Fruit fly (Drosophila melanogaster) S2 (cell line): ENCODE data around the gene CG42759.

Experiments
- CG8478 ChIP-seq: fragments of >200 bp; optimal IDR thresholded peaks from 2 replicates; lab custom pipeline; 2018
- CTCF ChIP-seq, 2 experiments: fragments of >200 bp; optimal IDR thresholded peaks; 2 replicates each; lab custom pipeline; 2018

Gene CG42759

DNA sequence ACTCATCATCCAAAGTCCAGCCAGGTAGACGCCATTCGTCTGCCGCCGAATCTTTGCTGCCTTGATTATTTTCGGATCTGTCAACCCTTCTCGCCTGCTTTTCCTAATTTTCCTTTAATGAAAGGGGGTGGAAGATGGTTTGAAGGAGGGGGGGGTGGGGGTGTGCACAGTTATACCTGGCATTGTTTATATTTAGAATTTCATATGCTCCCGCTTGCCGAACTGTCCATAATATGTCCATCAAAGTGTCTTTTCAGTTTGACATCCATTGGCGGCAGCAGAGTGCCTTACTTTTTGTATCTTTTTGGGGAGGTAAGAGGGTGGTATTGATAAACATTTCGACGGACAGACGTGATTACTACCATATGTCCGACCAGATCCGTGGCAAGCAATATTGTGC is 5.1 kb upstream of the CG42759 start:
- TF ChIP-seq CG8478 (no peak), CTCF (optimal IDR thresholded peaks at IDR 0.05; lab: Kevin White, UChicago) (no peak)

DNA sequence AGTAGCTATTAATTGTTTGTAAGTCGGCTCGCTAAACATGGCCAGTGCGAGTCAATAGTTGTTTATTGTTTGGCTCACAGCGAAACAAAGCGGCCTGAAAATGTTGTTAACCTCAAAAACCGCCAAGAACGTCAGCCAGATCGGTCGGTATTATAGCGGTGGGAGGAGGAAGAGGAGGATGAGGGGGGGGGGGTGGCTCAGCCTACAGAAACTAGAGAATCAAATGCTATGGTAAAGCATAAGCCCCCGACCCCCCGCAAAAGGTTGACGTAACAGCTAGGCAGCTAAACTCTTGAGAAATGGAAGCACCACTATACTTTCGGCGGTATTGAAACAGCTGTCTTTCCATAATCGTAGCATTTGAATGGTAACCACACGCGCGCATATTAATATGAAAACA is 4.0 kb upstream of the CG42759 start:
- TF ChIP-seq CG8478 (no peak), CTCF (optimal IDR thresholded peaks at IDR 0.05; lab: Kevin White, UChicago) (no peak)

DNA sequence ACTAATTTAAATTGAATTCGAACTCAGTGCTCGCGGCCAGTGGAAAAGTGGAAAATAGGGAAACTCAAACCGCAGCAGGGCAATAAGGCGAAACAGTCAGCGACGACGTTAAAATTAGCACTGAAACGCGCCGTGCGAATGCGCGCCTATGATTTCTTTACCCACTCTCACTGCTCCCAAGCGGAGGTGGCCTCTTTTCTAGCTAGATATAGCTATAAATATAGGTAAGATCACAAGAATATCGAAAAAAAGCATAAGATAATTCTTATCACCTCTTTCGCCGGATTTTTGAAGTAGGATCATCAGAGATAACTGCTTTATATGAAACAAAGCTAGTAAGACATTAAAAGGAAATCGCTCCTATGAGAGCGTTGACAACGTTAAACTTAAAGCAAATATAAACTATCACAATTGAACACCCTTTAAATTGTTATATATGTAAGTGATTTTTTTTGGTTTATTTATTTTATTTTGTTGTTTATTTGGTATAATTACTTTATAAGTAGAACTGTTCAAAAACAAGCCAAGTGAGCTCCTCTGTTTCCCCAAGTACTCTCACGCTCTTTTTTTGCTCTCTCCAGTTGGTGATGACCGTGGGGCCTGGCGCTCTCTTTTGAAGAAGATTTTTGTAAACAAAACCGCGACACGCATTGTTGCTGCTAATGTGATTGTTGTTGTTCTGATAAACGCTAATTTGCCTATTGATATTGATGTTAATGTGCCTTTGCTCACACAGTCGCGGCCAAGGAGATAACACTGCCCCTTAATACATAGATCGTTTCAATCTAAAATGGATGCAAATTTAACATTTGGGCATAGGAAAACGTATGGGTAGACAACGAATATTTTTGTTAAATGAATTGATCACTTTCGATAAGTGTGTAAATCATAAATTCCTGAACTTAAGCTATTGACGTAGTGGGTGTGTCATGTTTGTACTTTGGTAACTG is 2.9 kb upstream of the CG42759 start, which contains the start of gene tws:
Gene tws, minus strand, starts transcription at position 124 of the 950 bp plus-strand sequence.
- TF ChIP-seq CG8478, result no peak
- TF ChIP-seq CTCF (optimal IDR thresholded peaks at IDR 0.05; lab: Kevin White, UChicago), result no peak

DNA sequence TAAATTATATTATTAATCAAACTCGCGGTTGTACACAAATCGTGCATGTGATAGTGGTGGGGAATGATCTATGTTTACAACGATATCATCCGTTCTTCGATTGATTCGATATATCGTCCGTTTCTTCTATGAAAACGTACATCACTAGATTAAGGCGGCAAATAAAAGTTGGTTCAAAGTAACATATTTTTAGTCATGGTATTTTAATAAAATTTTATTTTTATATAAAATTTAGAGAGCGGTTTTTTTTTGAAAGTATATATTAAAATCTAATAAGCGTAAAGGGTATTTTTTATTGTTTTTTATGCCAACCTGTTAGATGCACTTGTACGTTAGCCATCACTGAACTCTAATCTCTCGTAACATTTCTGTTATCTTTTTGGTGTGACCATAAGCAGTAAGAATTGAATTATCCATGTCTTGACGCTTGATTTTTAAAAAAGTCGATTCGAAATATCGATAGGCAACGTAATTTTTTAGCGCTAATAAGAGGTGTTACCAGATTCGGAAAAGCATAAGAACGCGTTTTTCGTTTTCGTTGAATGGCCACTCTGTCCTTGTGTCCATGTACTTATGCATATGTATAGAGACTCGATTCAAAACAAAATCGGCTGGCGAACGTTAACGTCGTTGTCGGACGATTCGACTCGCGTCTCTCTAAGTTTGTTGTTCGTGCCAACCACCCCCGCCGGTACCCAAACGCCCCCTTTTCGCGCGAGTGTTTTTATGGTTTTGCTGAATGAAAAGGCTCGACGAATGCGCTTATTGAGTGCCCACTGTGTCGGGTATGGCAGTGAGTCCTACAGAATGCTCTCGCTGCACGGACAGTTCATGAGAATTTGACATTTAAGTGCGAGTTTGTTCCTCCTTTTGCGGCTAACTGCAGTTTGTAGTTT is 1.5 kb downstream of the CG42759 start, which contains the start of the genes TAF1B and Invadolysin:
Gene TAF1B, minus strand, starts transcription at position 82 of the 896 bp plus-strand sequence.
Gene Invadolysin, plus strand, starts transcription at position 566 of the 896 bp plus-strand sequence.
- TF ChIP-seq CG8478 (no peak), CTCF (optimal IDR thresholded peaks at IDR 0.05; lab: Kevin White, UChicago) (peak; percentile 25 to 39)

DNA sequence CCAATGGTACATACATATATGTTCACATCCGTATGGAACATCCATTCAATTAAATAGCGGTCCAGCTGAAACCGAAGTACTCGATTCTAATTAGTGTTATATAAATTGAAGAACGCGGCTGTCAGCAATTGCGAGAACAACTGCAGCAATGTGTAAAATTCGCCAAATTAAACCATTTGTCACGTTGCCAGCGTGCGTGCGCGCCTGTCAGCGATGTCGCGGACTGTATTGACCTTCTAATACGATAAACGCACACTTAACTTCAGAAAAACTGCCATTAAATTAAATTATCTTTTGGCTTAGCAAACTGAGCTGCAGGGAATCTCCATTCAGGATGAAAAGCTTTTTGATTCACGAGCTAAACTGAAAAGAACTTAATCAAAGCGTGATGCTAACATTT is 4.3 kb downstream of the CG42759 start:
- no peak for TF ChIP-seq CG8478
- no peak for TF ChIP-seq CTCF (optimal IDR thresholded peaks at IDR 0.05; lab: Kevin White, UChicago)

DNA sequence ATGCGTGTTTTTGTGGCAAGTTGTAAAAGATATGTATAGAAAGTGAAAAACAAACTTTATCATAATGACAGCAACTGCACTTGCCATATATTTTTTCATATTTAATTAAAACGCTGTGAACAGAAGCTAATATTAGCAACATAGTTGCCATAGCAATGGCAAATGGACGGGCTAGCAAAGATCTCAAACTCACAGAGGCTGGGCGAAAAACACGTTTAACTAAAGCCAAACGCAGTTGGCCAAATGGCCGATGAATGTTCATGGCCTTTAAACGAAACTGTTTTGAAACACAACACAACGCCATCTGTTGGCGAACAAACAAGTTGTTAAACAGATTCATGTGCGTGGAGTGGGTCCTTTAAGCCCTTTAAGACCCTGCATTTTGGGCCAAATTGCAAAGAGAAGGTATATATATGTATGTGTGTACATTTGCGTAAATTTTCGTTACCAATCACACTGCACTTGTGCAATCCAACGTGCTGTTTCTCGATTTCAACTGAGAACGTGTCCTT is 5.6 kb downstream of the CG42759 start:
- TF ChIP-seq CTCF (optimal IDR thresholded peaks at IDR 0.05; lab: Kevin White, UChicago) (peak; percentile 83 to 86), CG8478 (no peak)

DNA sequence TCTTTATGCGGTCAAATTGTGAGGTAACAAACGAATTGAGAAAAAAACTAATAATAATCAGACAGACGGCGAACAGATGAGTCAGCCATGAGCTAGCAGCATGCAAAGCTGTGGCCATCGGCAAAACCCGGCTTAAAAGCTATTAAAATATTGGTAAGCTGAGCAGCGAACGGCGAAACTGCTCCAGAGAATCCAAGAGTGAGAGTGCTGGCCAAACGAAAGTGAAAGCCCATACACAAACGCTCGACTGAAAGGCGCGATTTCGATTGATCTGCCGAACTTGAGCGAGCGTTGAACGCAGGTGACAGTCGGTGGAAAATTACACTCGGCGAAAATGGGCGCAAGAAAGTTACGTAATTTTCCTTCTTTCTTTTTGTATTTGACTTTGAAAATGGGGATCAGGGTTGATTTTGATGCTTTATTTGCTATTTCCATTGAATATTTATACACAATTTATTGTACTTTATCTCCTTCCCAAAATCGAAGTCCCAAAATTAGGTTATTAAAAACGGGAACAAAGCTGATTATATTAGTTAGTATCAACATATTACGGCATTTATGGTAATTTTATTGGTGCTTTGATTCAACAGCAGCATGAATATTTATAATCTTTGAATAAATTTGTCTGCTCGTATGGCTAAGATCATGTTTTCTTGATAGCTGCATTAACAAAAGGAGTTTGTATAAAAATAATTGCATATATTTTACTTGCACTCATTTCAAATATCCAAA is 7.0 kb downstream of the CG42759 start:
- no peak for TF ChIP-seq CTCF (optimal IDR thresholded peaks at IDR 0.05; lab: Kevin White, UChicago)

DNA sequence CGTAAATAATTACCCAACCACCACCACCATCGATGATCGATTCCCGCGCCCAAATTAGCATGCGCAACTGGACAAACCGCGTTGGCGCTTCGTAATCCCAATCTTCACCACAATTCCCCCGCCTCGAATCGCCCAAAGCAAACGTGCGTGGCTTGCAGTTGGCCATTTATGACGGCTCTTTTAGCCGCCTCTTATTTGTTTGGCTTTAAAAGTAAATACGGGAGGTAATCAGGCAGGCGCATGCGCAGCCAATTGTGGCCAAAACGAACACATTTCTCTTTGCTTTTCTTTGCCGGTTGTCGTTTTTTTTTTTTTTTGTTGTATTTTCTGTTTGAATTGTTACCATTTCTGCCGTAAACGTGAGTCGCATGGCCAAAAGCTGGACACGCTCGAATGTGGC is 7.7 kb downstream of the CG42759 start:
- no peak for TF ChIP-seq CTCF (optimal IDR thresholded peaks at IDR 0.05; lab: Kevin White, UChicago)
- no peak for TF ChIP-seq CG8478

DNA sequence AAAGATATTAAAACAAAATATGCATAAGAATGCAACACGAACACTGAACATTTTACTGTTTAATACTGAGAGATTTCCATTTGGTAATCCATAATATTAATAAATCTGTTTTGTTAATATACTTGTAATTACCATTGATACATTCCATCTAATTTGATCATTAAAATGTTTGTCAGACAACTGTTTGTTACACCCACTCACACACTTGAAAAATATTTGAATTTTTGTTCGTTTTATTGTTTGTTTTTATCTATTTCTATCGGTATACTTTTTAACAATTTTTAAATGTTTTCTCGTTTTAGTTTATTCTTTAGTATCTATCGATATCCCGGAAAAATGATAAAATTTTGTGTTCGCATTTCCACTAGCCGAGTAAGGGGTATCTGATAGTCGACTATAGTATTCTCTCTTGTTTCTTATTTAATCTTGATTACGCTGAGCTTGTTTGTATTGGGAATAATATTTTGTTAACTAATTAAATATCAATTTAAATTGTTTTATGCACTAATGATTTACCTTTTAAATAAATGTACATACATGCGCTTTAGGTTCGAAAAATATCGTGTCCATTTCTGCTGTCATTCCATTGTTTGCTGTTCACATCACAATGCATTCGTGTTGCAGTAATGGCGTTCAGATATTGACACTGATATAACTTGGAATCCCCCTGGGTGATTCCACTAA is 9.1 kb downstream of the CG42759 start, which contains the start of gene CG34303:
Gene CG34303, minus strand, starts transcription at position 51 of the 684 bp plus-strand sequence.
- TF ChIP-seq CTCF (optimal IDR thresholded peaks at IDR 0.05; lab: Kevin White, UChicago) (no peak), CG8478 (no peak)

DNA sequence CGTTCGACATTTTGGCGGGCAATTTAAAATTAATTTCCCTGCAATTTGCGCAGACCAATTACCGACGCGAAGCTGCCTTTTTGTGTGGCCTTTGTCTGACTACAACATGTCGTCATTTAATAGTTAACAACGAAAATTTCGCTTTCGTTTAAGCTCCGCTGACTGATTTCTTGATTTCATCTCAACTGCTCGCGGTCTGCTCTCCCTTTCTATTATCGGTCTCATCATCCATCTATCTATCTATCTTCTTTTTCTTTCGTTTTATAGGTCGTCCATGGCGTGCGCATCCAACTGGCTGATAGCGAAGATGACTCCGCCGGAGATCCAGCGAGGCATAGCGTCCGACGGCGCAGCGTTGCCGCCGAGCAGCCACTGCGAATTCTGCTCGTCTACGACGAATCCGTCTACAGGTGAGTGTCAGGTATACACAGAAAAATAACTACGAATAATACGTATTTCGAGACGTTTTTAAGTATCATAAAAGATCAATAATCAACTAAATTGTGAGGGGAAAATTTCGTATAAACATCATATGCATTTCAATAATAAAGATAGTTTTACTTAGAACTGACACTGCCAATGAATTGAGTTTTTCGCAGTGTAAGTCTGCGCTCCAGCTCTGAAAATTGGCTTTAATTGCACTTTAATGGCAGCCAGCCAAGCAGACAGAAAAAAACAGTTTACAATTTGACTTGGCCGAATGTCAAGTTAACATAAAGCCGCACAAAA is 11.3 kb downstream of the CG42759 start:
- TF ChIP-seq CTCF (optimal IDR thresholded peaks at IDR 0.05; lab: Kevin White, UChicago) (no peak), CG8478 (no peak)

DNA sequence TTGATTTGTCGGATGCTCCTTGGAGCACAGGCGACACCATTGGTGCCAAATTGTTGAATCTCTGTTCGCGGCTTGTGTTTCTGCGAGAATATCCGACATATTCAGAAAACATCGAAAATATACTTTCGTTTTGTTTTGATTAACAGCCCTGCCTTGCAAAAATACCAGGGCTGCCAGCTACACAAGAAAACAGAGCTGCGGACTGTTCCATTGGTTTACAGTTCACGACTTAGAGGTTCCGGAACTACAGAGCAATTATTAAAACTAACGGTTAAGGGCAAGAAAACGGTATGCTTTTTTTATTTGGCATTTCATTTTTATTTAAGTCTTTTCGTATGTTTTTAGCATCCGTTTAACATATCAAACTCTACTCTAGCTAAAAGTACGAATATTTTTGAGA is 18.3 kb downstream of the CG42759 start, which contains the start of gene CG6254:
Gene CG6254, minus strand, starts transcription at position 169 of the 400 bp plus-strand sequence.
- no peak for TF ChIP-seq CG8478
- TF ChIP-seq CTCF (optimal IDR thresholded peaks at IDR 0.05; lab: Kevin White, UChicago), result peak; percentile 7 to 20

DNA sequence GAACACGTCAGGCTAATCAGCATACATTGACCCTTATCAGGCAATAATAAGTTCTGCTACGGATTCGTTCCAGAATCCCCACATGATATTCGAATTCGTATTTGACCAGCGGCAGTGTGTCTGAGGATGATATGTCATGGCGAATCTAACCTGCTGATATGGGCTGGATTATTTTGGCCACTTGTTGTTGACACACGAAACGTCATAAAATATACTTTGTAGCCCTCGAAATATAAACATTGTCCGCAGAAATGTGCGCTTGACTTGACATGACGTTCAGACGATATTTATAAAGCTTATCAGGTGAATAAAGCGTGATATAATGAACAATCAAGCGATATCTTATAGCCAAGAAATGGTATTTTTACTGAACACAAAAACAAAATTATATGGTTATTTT is 23.5 kb downstream of the CG42759 start:
- no peak for TF ChIP-seq CTCF (optimal IDR thresholded peaks at IDR 0.05; lab: Kevin White, UChicago)
- no peak for TF ChIP-seq CG8478

DNA sequence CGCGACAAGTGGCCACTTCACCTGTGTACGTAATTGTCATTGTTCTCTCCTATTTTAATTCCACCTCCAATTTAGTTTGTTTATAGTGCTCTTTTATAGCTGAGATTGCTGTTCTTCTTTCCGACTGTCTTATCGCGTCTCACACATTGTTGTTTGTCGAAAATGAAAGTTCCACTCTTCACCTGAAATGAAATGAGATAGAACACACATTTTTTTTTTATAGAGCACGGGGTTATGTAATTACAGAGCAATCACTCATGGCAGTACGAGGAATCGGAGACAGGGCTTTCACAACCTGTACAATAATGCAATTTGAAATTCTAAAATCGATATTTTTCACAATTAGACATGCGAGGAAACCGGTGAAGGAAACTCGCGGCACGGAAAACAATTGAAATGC is 24.4 kb downstream of the CG42759 start:
- TF ChIP-seq CTCF (optimal IDR thresholded peaks at IDR 0.05; lab: Kevin White, UChicago), result no peak
- TF ChIP-seq CG8478, result no peak
